Fruit fly (Drosophila melanogaster) whole organism, embryonic: ENCODE measurements around the gene CG5160.

Experiments
- CG42726 ChIP-seq: fragments of 200-800 bp; sonication (Bioruptor generic); IDR thresholded peaks from 2 replicates; pipeline ENCODE4 v1.3.6; 2022; ENCODE audit warnings: missing biosample characterization, missing genetic modification characterization; ENCODE audit not compliant: partially characterized antibody
- CG9876 ChIP-seq: fragments of 200-800 bp; sonication (Bioruptor generic); optimal IDR thresholded peaks from 2 replicates; lab custom pipeline; 2016; ENCODE audit warnings: missing biosample characterization, missing genetic modification characterization
- Jarid2 ChIP-seq: fragments of 200-800 bp; sonication (Bioruptor generic); optimal IDR thresholded peaks from 3 replicates; lab custom pipeline; 2017; ENCODE audit warnings: mild to moderate bottlenecking, missing biosample characterization, missing genetic modification reagents, missing genetic modification characterization
- bbx ChIP-seq: fragments of 200-800 bp; sonication (Bioruptor generic); IDR thresholded peaks from 2 replicates; pipeline ENCODE4 v1.3.6; 2022; ENCODE audit warnings: missing biosample characterization, missing genetic modification characterization; ENCODE audit not compliant: partially characterized antibody
- salm ChIP-seq: fragments of 200-800 bp; sonication (Bioruptor generic); optimal IDR thresholded peaks from 2 replicates; lab custom pipeline; 2018; ENCODE audit warnings: missing biosample characterization, mild to moderate bottlenecking, missing genetic modification characterization

DNA sequence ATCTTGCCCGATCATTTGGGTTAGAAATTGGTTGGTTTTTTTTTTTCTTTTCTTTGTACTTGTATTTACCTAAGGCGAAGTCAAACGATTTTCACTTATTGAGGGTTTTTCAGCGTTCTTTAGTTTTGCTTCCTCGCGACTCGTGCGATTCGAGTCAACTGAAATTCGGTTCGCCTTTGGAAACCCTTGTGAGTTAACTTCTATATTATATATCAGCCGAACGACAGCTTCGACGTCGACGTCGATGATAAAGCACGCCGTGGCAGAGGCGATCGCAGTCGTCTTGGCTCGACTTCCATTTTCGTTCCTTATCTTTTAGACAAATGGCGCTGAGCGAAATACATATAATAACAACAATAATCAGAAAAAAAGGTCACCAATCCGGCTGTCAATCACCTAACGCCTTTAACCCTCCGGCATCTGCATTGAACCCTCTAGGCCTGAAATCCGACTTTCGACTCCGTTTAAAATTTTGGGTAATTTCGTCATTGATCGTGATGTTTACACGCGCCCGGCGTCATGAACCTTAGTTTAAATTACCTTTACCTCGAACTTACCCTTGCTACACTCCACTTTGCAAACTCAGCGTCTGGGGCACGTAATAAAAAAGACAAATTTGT lies 34.9 kb upstream of the CG5160 start, which contains the start of gene CG5958:
- TF ChIP-seq Jarid2 (GFP tag; lab: Kevin White, UChicago) = no peak
- no peak for TF ChIP-seq salm (tag; lab: Kevin White, UChicago)
- no peak for TF ChIP-seq CG9876
- TF ChIP-seq CG42726 (GFP tag; lab: Robert Waterston, UW) = no peak
- TF ChIP-seq bbx = no peak
